Worm (Caenorhabditis elegans) whole organism, L2 larva: Measurements from ENCODE around the gene T28F3.5.

Experiments
- C34F6.9 ChIP-seq: fragments of 150-350 bp; optimal IDR thresholded peaks from 2 replicates; lab custom pipeline; 2014; ENCODE audit warnings: missing biosample characterization, missing genetic modification characterization
- F13H6.1 ChIP-seq: sonication (generic microtip); optimal IDR thresholded peaks from 2 replicates; lab custom pipeline; 2016; ENCODE audit warnings: missing genetic modification characterization, missing compliant biosample characterization
- Y55F3AM.14 ChIP-seq: fragments of 200-800 bp; sonication (Bioruptor generic); optimal IDR thresholded peaks from 2 replicates; lab custom pipeline; 2018; ENCODE audit warnings: mild to moderate bottlenecking, missing genetic modification characterization, missing compliant biosample characterization
- ZK546.5 ChIP-seq: sonication (generic microtip); optimal IDR thresholded peaks from 2 replicates; lab custom pipeline; 2017; ENCODE audit warnings: missing biosample characterization, missing genetic modification characterization
- aly-2 ChIP-seq: fragments of 150-350 bp; optimal IDR thresholded peaks from 2 replicates; lab custom pipeline; 2014; ENCODE audit warnings: missing biosample characterization, missing genetic modification characterization
- ama-1 ChIP-seq: fragments of 150-350 bp; optimal IDR thresholded peaks from 2 replicates; lab custom pipeline; 2018; ENCODE audit warnings: inconsistent platforms
- blmp-1 ChIP-seq: sonication (generic microtip); optimal IDR thresholded peaks from 2 replicates; lab custom pipeline; 2017; ENCODE audit warnings: missing genetic modification characterization, mild to moderate bottlenecking, missing compliant biosample characterization, antibody characterized with exemption, moderate library complexity; ENCODE audit not compliant: insufficient read depth
- ceh-82 ChIP-seq: fragments of 150-350 bp; optimal IDR thresholded peaks from 2 replicates; lab custom pipeline; 2014; ENCODE audit warnings: missing biosample characterization, missing genetic modification characterization
- crh-2 ChIP-seq: sonication (generic microtip); optimal IDR thresholded peaks from 2 replicates; lab custom pipeline; 2017; ENCODE audit warnings: missing biosample characterization, missing genetic modification characterization
- dmd-4 ChIP-seq: sonication (generic microtip); optimal IDR thresholded peaks from 2 replicates; lab custom pipeline; 2017; ENCODE audit warnings: missing biosample characterization, missing genetic modification characterization
- egl-27 ChIP-seq: sonication (generic microtip); optimal IDR thresholded peaks from 3 replicates; lab custom pipeline; 2017; ENCODE audit warnings: missing biosample characterization, missing genetic modification reagents, missing genetic modification characterization
- elt-1 ChIP-seq: fragments of 150-350 bp; optimal IDR thresholded peaks from 2 replicates; lab custom pipeline; 2014; ENCODE audit warnings: missing biosample characterization, missing genetic modification characterization
- elt-3 ChIP-seq: sonication (generic microtip); optimal IDR thresholded peaks from 2 replicates; lab custom pipeline; 2017; ENCODE audit warnings: missing biosample characterization, missing genetic modification characterization
- fos-1 ChIP-seq: fragments of 150-350 bp; optimal IDR thresholded peaks from 2 replicates; lab custom pipeline; 2014; ENCODE audit warnings: missing biosample characterization, missing genetic modification characterization
- gmeb-1 ChIP-seq: fragments of 150-350 bp; optimal IDR thresholded peaks from 2 replicates; lab custom pipeline; 2014; ENCODE audit warnings: missing biosample characterization, missing genetic modification characterization
- lin-11 ChIP-seq: fragments of 150-350 bp; sonication (generic microtip); optimal IDR thresholded peaks from 2 replicates; lab custom pipeline; 2014; ENCODE audit warnings: missing biosample characterization, missing genetic modification characterization, inconsistent platforms, mixed read lengths
- lin-13 ChIP-seq: fragments of 150-350 bp; optimal IDR thresholded peaks from 2 replicates; lab custom pipeline; 2014; ENCODE audit warnings: missing biosample characterization, missing genetic modification reagents, missing genetic modification characterization
- lin-39 ChIP-seq: fragments of 150-350 bp; optimal IDR thresholded peaks from 2 replicates; lab custom pipeline; 2014; ENCODE audit warnings: missing biosample characterization, missing genetic modification reagents, missing genetic modification characterization
- lsy-2 ChIP-seq, 2 experiments: fragments of 150-350 bp in 1 of 2; sonication (generic microtip) in 1 of 2; optimal IDR thresholded peaks; 2 replicates each; lab custom pipeline; 2014 to 2017; ENCODE audit warnings: missing biosample characterization in 2 of 2, missing genetic modification characterization in 2 of 2
- mab-5 ChIP-seq: fragments of 150-350 bp; optimal IDR thresholded peaks from 2 replicates; lab custom pipeline; 2014; ENCODE audit warnings: missing biosample characterization, missing genetic modification characterization
- mbf-1 ChIP-seq: sonication (generic microtip); optimal IDR thresholded peaks from 2 replicates; lab custom pipeline; 2017; ENCODE audit warnings: missing biosample characterization, missing genetic modification characterization
- mdl-1 ChIP-seq, 2 experiments: fragments of 150-350 bp in 1 of 2; sonication (generic microtip) in 1 of 2; optimal IDR thresholded peaks; 2 replicates each; lab custom pipeline; 2017; ENCODE audit warnings: missing biosample characterization in 2 of 2, missing genetic modification characterization in 2 of 2
- nhr-11 ChIP-seq: fragments of 150-350 bp; optimal IDR thresholded peaks from 2 replicates; lab custom pipeline; 2014; ENCODE audit warnings: missing biosample characterization, missing genetic modification characterization
- nhr-12 ChIP-seq: fragments of 150-350 bp; optimal IDR thresholded peaks from 2 replicates; lab custom pipeline; 2014; ENCODE audit warnings: missing biosample characterization, missing genetic modification characterization
- nhr-129 ChIP-seq: fragments of 150-350 bp; optimal IDR thresholded peaks from 2 replicates; lab custom pipeline; 2014; ENCODE audit warnings: missing biosample characterization, missing genetic modification characterization
- nhr-21 ChIP-seq: fragments of 150-350 bp; optimal IDR thresholded peaks from 2 replicates; lab custom pipeline; 2014; ENCODE audit warnings: missing biosample characterization, missing genetic modification characterization
- nhr-23 ChIP-seq: fragments of 150-350 bp; optimal IDR thresholded peaks from 2 replicates; lab custom pipeline; 2014; ENCODE audit warnings: missing biosample characterization, missing genetic modification reagents, missing genetic modification characterization
- nhr-237 ChIP-seq: fragments of 150-350 bp; optimal IDR thresholded peaks from 2 replicates; lab custom pipeline; 2014; ENCODE audit warnings: missing biosample characterization, missing genetic modification characterization
- nhr-25 ChIP-seq: fragments of 150-350 bp; sonication (generic microtip); optimal IDR thresholded peaks from 3 replicates; lab custom pipeline; 2014; ENCODE audit warnings: missing biosample characterization, missing genetic modification characterization
- nhr-6 ChIP-seq: fragments of 150-350 bp; optimal IDR thresholded peaks from 2 replicates; lab custom pipeline; 2014; ENCODE audit warnings: missing biosample characterization, missing genetic modification characterization
- nhr-77 ChIP-seq: fragments of 150-350 bp; optimal IDR thresholded peaks from 2 replicates; lab custom pipeline; 2014; ENCODE audit warnings: missing biosample characterization, missing genetic modification characterization
- peb-1 ChIP-seq: fragments of 150-350 bp; optimal IDR thresholded peaks from 2 replicates; lab custom pipeline; 2014; ENCODE audit warnings: missing biosample characterization, missing genetic modification characterization
- sem-4 ChIP-seq: fragments of 150-350 bp; optimal IDR thresholded peaks from 2 replicates; lab custom pipeline; 2014; ENCODE audit warnings: missing biosample characterization, missing genetic modification reagents, missing genetic modification characterization
- skn-1 ChIP-seq: sonication (generic microtip); optimal IDR thresholded peaks from 2 replicates; lab custom pipeline; 2017; ENCODE audit warnings: missing biosample characterization, missing genetic modification characterization
- sma-3 ChIP-seq: sonication (generic microtip); optimal IDR thresholded peaks from 2 replicates; lab custom pipeline; 2016; ENCODE audit warnings: missing genetic modification reagents, missing genetic modification characterization, missing compliant biosample characterization
- sma-9 ChIP-seq, 2 experiments: fragments of 150-350 bp in 1 of 2; sonication (generic microtip) in 1 of 2; optimal IDR thresholded peaks; 2 replicates each; lab custom pipeline; 2014 to 2016; ENCODE audit warnings: missing genetic modification characterization in 2 of 2, mild to moderate bottlenecking in 1 of 2, missing biosample characterization in 1 of 2, missing compliant biosample characterization in 1 of 2, missing genetic modification reagents in 1 of 2, moderate library complexity in 1 of 2
- snpc-4 ChIP-seq: fragments of 150-350 bp; optimal IDR thresholded peaks from 2 replicates; lab custom pipeline; 2014; ENCODE audit warnings: missing biosample characterization, missing genetic modification characterization
- unc-39 ChIP-seq: fragments of 150-350 bp; optimal IDR thresholded peaks from 2 replicates; lab custom pipeline; 2014; ENCODE audit warnings: missing biosample characterization, missing genetic modification characterization
- unc-55 ChIP-seq: fragments of 150-350 bp; sonication (generic microtip); optimal IDR thresholded peaks from 3 replicates; lab custom pipeline; 2014; ENCODE audit warnings: missing biosample characterization, missing genetic modification reagents, missing genetic modification characterization
- unc-62 ChIP-seq: fragments of 150-350 bp; optimal IDR thresholded peaks from 2 replicates; lab custom pipeline; 2014; ENCODE audit warnings: missing biosample characterization, missing genetic modification reagents, missing genetic modification characterization
- zag-1 ChIP-seq: fragments of 150-350 bp; optimal IDR thresholded peaks from 2 replicates; lab custom pipeline; 2014; ENCODE audit warnings: missing biosample characterization, missing genetic modification characterization
- ztf-1 ChIP-seq: fragments of 200-800 bp; sonication (Bioruptor generic); conservative IDR thresholded peaks from 2 replicates; pipeline ENCODE4 v1.3.6; 2022; ENCODE audit warnings: missing genetic modification characterization, missing compliant biosample characterization
- ztf-11 ChIP-seq: sonication (generic microtip); optimal IDR thresholded peaks from 2 replicates; lab custom pipeline; 2017; ENCODE audit warnings: missing biosample characterization, missing genetic modification characterization
- ztf-4 ChIP-seq: fragments of 150-350 bp; optimal IDR thresholded peaks from 2 replicates; lab custom pipeline; 2014; ENCODE audit warnings: missing biosample characterization, missing genetic modification characterization

The T28F3.5 gene

ce11 chrIV:17281060-17282021 lies 13.2 kb upstream of the T28F3.5 start (continued):
- no peak for TF ChIP-seq ZK546.5 (tag; lab: Kevin White, UChicago)
- TF ChIP-seq peb-1 (tag; lab: Kevin White, UChicago): no peak
- TF ChIP-seq nhr-6 (tag; lab: Kevin White, UChicago): peak; percentile 64
- no peak for TF ChIP-seq lin-39 (tag; lab: Kevin White, UChicago)
- TF ChIP-seq nhr-237 (tag; lab: Kevin White, UChicago): no peak
- TF ChIP-seq ceh-82: no peak
- TF ChIP-seq lsy-2 (tag; optimal IDR thresholded peaks at IDR 0.05; lab: Kevin White, UChicago): peak; percentile 14 to 87
- peak; percentile 99 for TF ChIP-seq ama-1
- peak; percentile 66 for TF ChIP-seq sem-4
- TF ChIP-seq elt-3: no peak
- peak; percentile 30 for TF ChIP-seq sma-3 (GFP tag; lab: Kevin White, UChicago)

- no peak for TF ChIP-seq aly-2 (tag; lab: Kevin White, UChicago)
- no peak for TF ChIP-seq nhr-129 (tag; lab: Kevin White, UChicago)
- TF ChIP-seq blmp-1 (tag; lab: Kevin White, UChicago): no peak
- TF ChIP-seq nhr-11 (tag; lab: Kevin White, UChicago): no peak
- TF ChIP-seq ceh-82: no peak
- no peak for TF ChIP-seq mab-5 (tag; lab: Kevin White, UChicago)
- no peak for TF ChIP-seq F13H6.1
- TF ChIP-seq sma-9 (GFP tag; optimal IDR thresholded peaks at IDR 0.05; lab: Kevin White, UChicago): no peak
- no peak for TF ChIP-seq sma-9 (tag; optimal IDR thresholded peaks at IDR 0.05; lab: Kevin White, UChicago)
- no peak for TF ChIP-seq ZK546.5 (tag; lab: Kevin White, UChicago)
- no peak for TF ChIP-seq zag-1 (tag; lab: Kevin White, UChicago)
- TF ChIP-seq nhr-21 (tag; lab: Kevin White, UChicago): no peak
- TF ChIP-seq mbf-1 (tag; lab: Kevin White, UChicago): no peak
- no peak for TF ChIP-seq nhr-25 (tag; lab: Kevin White, UChicago)
- no peak for TF ChIP-seq peb-1 (tag; lab: Kevin White, UChicago)
- TF ChIP-seq ztf-1 (GFP tag; lab: Robert Waterston, UW): no peak
- TF ChIP-seq, all 48 proteins: peak for 0
Measured at ce11 chrIV:17284099-17284498, 10.5 kb upstream of the T28F3.5 start, which contains the start of gene nra-1. nra-1 (minus strand) TSS chrIV:17284199.

- TF ChIP-seq nhr-129 (tag; lab: Kevin White, UChicago) (peak; percentile 50), blmp-1 (tag; lab: Kevin White, UChicago) (no peak), nhr-21 (tag; lab: Kevin White, UChicago) (no peak), elt-1 (tag; lab: Kevin White, UChicago) (no peak), lsy-2 (tag; optimal IDR thresholded peaks at IDR 0.05; lab: Kevin White, UChicago) (peak in 1 of 2 experiments; percentile 56), unc-55 (peak; percentile 91), fos-1 (tag; lab: Kevin White, UChicago) (no peak), Y55F3AM.14 (GFP tag; lab: Kevin White, UChicago) (no peak), nhr-23 (tag; lab: Kevin White, UChicago) (no peak), ztf-4 (peak; percentile 18), egl-27 (tag; lab: Kevin White, UChicago) (no peak), peb-1 (tag; lab: Kevin White, UChicago) (no peak), ZK546.5 (tag; lab: Kevin White, UChicago) (no peak), nhr-11 (tag; lab: Kevin White, UChicago) (no peak), sma-9 (GFP tag; optimal IDR thresholded peaks at IDR 0.05; lab: Kevin White, UChicago) (peak; percentile 66), sma-9 (tag; optimal IDR thresholded peaks at IDR 0.05; lab: Kevin White, UChicago) (no peak), lin-13 (GFP tag; lab: Kevin White, UChicago) (peak; percentile 7), nhr-77 (no peak), ceh-82 (no peak), unc-62 (GFP tag; lab: Kevin White, UChicago) (no peak), C34F6.9 (tag; lab: Kevin White, UChicago) (peak; percentile 52), ama-1 (no peak), gmeb-1 (tag; lab: Kevin White, UChicago) (no peak), dmd-4 (no peak), unc-39 (tag; lab: Kevin White, UChicago) (no peak), nhr-237 (tag; lab: Kevin White, UChicago) (no peak), lin-11 (tag; lab: Kevin White, UChicago) (no peak), zag-1 (tag; lab: Kevin White, UChicago) (peak; percentile 31), crh-2 (tag; lab: Kevin White, UChicago) (peak; percentile 69), sem-4 (no peak), mab-5 (tag; lab: Kevin White, UChicago) (no peak), ztf-11 (tag; lab: Kevin White, UChicago) (no peak), snpc-4 (tag; lab: Kevin White, UChicago) (no peak), mdl-1 (tag; optimal IDR thresholded peaks at IDR 0.05; lab: Kevin White, UChicago) (no peak), aly-2 (tag; lab: Kevin White, UChicago) (no peak), ztf-1 (GFP tag; lab: Robert Waterston, UW) (no peak), nhr-12 (tag; lab: Kevin White, UChicago) (no peak), skn-1 (no peak)
Measured at ce11 chrIV:17285263-17285662, 9.3 kb upstream of the T28F3.5 start.
